Fruit fly (Drosophila melanogaster) whole organism, embryonic: ENCODE data around the gene CG10710.

Experiments used
- Bteb2 ChIP-seq: fragments of 200-800 bp; sonication (Bioruptor generic); optimal IDR thresholded peaks from 2 replicates; lab custom pipeline; 2016; ENCODE audit warnings: missing biosample characterization, missing genetic modification characterization
- CG10267 ChIP-seq: fragments of 200-800 bp; sonication (Bioruptor generic); optimal IDR thresholded peaks from 2 replicates; lab custom pipeline; 2018; ENCODE audit warnings: missing biosample characterization, mild to moderate bottlenecking, missing genetic modification characterization, moderate library complexity
- CG12744 ChIP-seq: fragments of 200-800 bp; sonication (Bioruptor generic); optimal IDR thresholded peaks from 2 replicates; lab custom pipeline; 2016; ENCODE audit warnings: missing biosample characterization, missing genetic modification characterization
- CG14050 ChIP-seq: fragments of 200-800 bp; sonication (Bioruptor generic); IDR thresholded peaks from 3 replicates; pipeline ENCODE4 v1.3.6; 2022; ENCODE audit warnings: missing biosample characterization, missing genetic modification characterization
- CG33213 ChIP-seq: fragments of 200-800 bp; sonication (Bioruptor generic); optimal IDR thresholded peaks from 3 replicates; lab custom pipeline; 2016; ENCODE audit warnings: missing biosample characterization, missing genetic modification characterization
- dmrt11E ChIP-seq: fragments of 200-800 bp; sonication (Bioruptor generic); optimal IDR thresholded peaks from 3 replicates; lab custom pipeline; 2018; ENCODE audit warnings: missing biosample characterization, mild to moderate bottlenecking, missing genetic modification characterization, moderate library complexity
- exex ChIP-seq: fragments of 200-800 bp; sonication (Bioruptor generic); optimal IDR thresholded peaks from 4 replicates; lab custom pipeline; 2018; ENCODE audit warnings: missing biosample characterization, mild to moderate bottlenecking, missing genetic modification characterization, moderate library complexity
- kay ChIP-seq: fragments of 200-800 bp; sonication (Bioruptor generic); optimal IDR thresholded peaks from 2 replicates; lab custom pipeline; 2016; ENCODE audit warnings: missing biosample characterization, missing genetic modification characterization
- lab ChIP-seq: fragments of 200-800 bp; sonication (Bioruptor generic); optimal IDR thresholded peaks from 3 replicates; lab custom pipeline; 2017; ENCODE audit warnings: missing biosample characterization, missing genetic modification characterization, mild to moderate bottlenecking, moderate library complexity, missing genetic modification reagents
- nau ChIP-seq: fragments of 200-800 bp; sonication (Bioruptor generic); optimal IDR thresholded peaks from 3 replicates; lab custom pipeline; 2017; ENCODE audit warnings: missing biosample characterization, mild to moderate bottlenecking, missing genetic modification characterization, missing genetic modification reagents
- otp ChIP-seq: fragments of 200-800 bp; sonication (Bioruptor generic); IDR thresholded peaks from 3 replicates; pipeline ENCODE4, ENCODE4 v1.3.6; 2022; ENCODE audit warnings: missing biosample characterization, missing genetic modification characterization
- ttk ChIP-seq: fragments of 200-800 bp; sonication (Bioruptor generic); IDR thresholded peaks from 2 replicates; pipeline ENCODE4 v2.1.2; 2022; ENCODE audit warnings: missing biosample characterization, missing genetic modification characterization

DNA sequence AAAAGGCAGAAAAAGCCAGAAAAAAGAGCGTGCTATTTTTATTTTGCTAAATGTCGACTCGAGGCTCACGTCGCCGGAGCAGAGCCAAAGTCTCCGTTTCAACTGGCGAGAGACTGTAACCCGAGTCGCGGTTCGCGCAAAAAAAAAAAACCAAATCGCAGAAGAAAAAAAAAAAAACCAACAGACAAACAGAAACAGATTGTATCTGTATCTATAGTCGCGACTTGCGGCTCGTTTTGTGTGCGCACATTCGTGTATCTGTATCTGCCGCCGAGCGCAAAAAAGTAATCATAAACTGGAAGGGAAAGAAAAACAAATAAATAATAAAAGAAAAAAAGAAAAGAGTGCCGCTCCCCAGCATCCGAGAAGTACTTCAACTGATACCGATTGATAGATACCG lies 24.3 kb downstream of the CG10710 start:
- TF ChIP-seq Bteb2 (GFP tag; lab: Kevin White, UChicago) (no peak), lab (GFP tag; lab: Kevin White, UChicago) (no peak), CG33213 (GFP tag; lab: Kevin White, UChicago) (no peak), CG14050 (no peak), nau (no peak), ttk (GFP tag; lab: Robert Waterston, UW) (no peak), CG10267 (tag; lab: Kevin White, UChicago) (no peak), kay (GFP tag; lab: Kevin White, UChicago) (no peak), dmrt11E (tag; lab: Kevin White, UChicago) (no peak), CG12744 (GFP tag; lab: Kevin White, UChicago) (no peak), exex (tag; lab: Kevin White, UChicago) (no peak), otp (GFP tag; lab: Robert Waterston, UW) (no peak)
